Worm (Caenorhabditis elegans): ENCODE measurements around the gene ceh-14.

The ceh-14 gene

DNA sequence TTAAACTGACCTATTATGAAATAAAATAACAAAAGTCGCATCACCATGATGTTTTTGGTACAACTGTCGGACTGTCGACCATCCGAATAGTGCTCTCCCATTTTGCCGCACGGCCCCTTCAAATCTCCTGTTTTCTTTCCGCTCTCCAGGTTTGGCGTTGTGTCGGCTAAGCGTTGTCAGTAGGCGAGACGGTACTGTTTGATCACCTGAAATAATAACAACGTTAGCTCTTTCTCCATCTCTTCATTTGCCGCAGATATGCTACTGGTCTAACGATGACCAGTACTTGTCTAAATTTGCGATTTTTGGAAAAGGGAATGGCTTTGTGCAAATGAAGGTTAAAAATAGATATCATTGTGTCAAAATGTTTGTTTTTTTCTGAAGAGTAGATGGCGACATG, 13.0 kb downstream of the ceh-14 start, which contains the start of gene chts-1:
chts-1 (minus strand) TSS at position 101 of the 400 bp plus-strand sequence.
- TF ChIP-seq med-1 (GFP tag; optimal IDR thresholded peaks at IDR 0.05; ENCODE audit: insufficient read depth) (no peak), ref-1 (GFP tag; conservative IDR thresholded peaks at IDR 0.05) (no peak), ztf-29 (GFP tag; IDR thresholded peaks at IDR 0.05) (no peak), klf-2 (GFP tag; conservative IDR thresholded peaks at IDR 0.05) (no peak), ztf-23 (GFP tag; IDR thresholded peaks at IDR 0.05) (no peak), cog-1 (tag; optimal IDR thresholded peaks at IDR 0.05) (no peak), flt-1 (GFP tag; IDR thresholded peaks at IDR 0.05) (no peak), T22C8.4 (GFP tag; IDR thresholded peaks at IDR 0.05) (no peak), tab-1 (GFP tag; IDR thresholded peaks at IDR 0.05) (no peak)

DNA sequence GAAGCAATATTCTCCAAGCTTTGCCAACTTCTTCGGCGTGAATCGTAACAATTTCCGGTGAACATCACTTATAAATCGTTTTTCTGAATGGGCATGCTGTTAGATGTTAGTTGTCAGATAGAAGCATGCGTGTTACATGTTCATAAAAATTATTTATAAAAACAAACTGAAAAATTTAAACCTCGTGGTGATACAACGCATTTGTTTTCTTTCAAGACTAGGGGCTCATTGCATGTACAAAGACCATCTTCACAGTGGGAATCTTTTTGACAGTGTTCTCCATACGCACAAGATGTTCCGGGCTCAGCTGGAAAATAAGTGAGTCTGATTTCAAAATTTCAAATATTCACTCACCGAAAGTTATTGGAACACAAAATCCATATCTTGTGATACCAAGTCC, 19.8 kb downstream of the ceh-14 start:
- TF ChIP-seq ref-1 (GFP tag; conservative IDR thresholded peaks at IDR 0.05), result no peak
- no peak for TF ChIP-seq flt-1 (GFP tag; IDR thresholded peaks at IDR 0.05)
- TF ChIP-seq cog-1 (tag; optimal IDR thresholded peaks at IDR 0.05), result no peak
- TF ChIP-seq med-1 (GFP tag; optimal IDR thresholded peaks at IDR 0.05; ENCODE audit: insufficient read depth), result no peak
- TF ChIP-seq T22C8.4 (GFP tag; IDR thresholded peaks at IDR 0.05), result no peak
- no peak for TF ChIP-seq klf-2 (GFP tag; conservative IDR thresholded peaks at IDR 0.05)
- no peak for TF ChIP-seq ztf-23 (GFP tag; IDR thresholded peaks at IDR 0.05)
- no peak for TF ChIP-seq tab-1 (GFP tag; IDR thresholded peaks at IDR 0.05)
- no peak for TF ChIP-seq ztf-29 (GFP tag; IDR thresholded peaks at IDR 0.05)

DNA sequence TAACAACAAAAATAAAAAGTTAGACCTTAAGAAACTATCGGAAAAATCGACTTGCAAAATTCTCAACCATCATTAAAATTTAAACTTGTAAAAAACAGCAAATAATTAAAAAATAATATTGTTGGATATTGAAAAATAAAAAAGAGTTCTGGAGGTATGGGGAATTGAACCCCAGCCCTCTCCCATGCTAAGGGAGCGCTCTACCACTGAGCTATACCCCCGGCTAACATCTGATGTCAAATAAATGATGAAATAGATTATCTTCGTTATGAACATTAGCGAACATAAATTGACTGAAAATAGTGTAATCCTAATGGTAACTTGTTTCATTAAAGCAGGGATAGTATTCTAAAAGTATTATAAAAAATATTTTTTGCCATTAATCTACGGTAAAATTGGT, 25.4 kb downstream of the ceh-14 start:
- TF ChIP-seq cog-1 (tag; optimal IDR thresholded peaks at IDR 0.05), result no peak
- TF ChIP-seq klf-2 (GFP tag; conservative IDR thresholded peaks at IDR 0.05), result no peak
- no peak for TF ChIP-seq ztf-29 (GFP tag; IDR thresholded peaks at IDR 0.05)
- no peak for TF ChIP-seq ztf-23 (GFP tag; IDR thresholded peaks at IDR 0.05)
- no peak for TF ChIP-seq T22C8.4 (GFP tag; IDR thresholded peaks at IDR 0.05)
- TF ChIP-seq flt-1 (GFP tag; IDR thresholded peaks at IDR 0.05), result no peak; the same call in none of the 2 replicates
- TF ChIP-seq med-1 (GFP tag; optimal IDR thresholded peaks at IDR 0.05; ENCODE audit: insufficient read depth), result no peak
- no peak for TF ChIP-seq tab-1 (GFP tag; IDR thresholded peaks at IDR 0.05)
- TF ChIP-seq ref-1 (GFP tag; conservative IDR thresholded peaks at IDR 0.05), result no peak

DNA sequence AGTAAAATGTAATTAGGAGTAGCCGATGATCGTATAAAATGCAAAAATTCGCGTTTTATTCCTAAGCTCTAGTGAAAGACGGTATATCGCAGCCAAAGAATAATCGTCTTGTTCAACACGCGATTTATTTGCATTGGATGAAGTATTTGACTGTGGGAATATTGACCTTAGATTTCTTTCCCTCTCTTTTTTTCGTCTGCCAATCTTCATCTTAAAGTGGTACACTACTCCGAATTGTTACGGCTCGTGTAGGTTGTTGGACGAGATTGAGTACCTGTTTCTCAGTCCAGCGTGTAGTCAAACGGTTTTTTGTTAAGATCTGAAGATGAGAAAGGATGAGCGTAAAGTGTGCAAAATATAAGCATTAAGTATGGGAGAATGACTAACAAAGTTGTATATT, 26.0 kb downstream of the ceh-14 start, which contains the start of gene lgc-11:
lgc-11 (minus strand) TSS at position 101 of the 400 bp plus-strand sequence.
- TF ChIP-seq med-1 (GFP tag; optimal IDR thresholded peaks at IDR 0.05; ENCODE audit: insufficient read depth) (no peak), ztf-29 (GFP tag; IDR thresholded peaks at IDR 0.05) (no peak), ref-1 (GFP tag; conservative IDR thresholded peaks at IDR 0.05) (no peak), cog-1 (tag; optimal IDR thresholded peaks at IDR 0.05) (no peak), ztf-23 (GFP tag; IDR thresholded peaks at IDR 0.05) (no peak)

DNA sequence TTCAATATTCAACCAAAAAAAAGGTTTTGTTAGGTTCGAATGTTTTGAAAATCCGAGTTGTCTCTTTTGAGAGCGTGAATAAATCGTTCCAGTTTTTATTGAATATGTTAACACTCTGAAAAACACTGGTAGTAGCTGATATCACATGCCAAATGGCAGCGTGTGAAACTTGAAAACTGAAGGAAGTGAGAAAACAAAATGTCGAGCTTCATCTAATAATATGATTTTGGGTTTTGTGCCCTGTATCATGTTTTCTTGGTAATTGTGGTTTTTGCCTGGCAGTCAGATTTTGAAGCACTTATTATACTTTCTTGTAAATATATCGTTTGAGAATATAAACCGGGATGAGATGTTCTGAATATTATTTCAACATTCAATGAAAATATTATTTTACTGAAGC, 29.7 kb downstream of the ceh-14 start, which contains the start of gene F48E3.6:
F48E3.6 (minus strand) TSS at position 101 of the 400 bp plus-strand sequence.
- TF ChIP-seq T22C8.4 (GFP tag; IDR thresholded peaks at IDR 0.05) (no peak), med-1 (GFP tag; optimal IDR thresholded peaks at IDR 0.05; ENCODE audit: insufficient read depth) (no peak), flt-1 (GFP tag; IDR thresholded peaks at IDR 0.05) (no peak), ref-1 (GFP tag; conservative IDR thresholded peaks at IDR 0.05) (no peak), klf-2 (GFP tag; conservative IDR thresholded peaks at IDR 0.05) (no peak), ztf-23 (GFP tag; IDR thresholded peaks at IDR 0.05) (no peak), cog-1 (tag; optimal IDR thresholded peaks at IDR 0.05) (no peak), ztf-29 (GFP tag; IDR thresholded peaks at IDR 0.05) (no peak), tab-1 (GFP tag; IDR thresholded peaks at IDR 0.05) (no peak)

DNA sequence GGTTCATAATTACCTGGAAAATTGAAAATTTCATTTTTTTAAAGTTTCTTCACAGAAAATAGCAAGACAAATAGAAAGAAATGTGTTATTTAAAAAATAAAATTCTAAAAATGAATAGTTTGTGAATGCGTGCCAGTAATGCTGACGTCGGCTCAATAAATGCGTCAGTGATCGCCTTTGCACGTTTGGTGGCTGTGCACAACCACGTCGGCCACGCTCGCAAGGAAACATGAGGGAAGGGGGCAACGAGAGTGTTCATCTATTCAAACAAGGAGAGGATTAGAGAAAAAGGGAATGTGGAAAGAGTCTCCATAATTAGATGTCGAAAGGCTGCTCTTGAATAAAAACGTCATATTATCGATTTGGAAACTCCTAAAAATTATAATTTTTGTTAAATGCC, 31.6 kb downstream of the ceh-14 start, which contains the start of gene uggt-1:
uggt-1 (minus strand) TSS at position 13 of the 400 bp plus-strand sequence.
- no peak for TF ChIP-seq klf-2 (GFP tag; conservative IDR thresholded peaks at IDR 0.05)
- peak; percentile 72 for TF ChIP-seq flt-1 (GFP tag; IDR thresholded peaks at IDR 0.05)
- TF ChIP-seq T22C8.4 (GFP tag; IDR thresholded peaks at IDR 0.05), result no peak
- peak; percentile 78 for TF ChIP-seq cog-1 (tag; optimal IDR thresholded peaks at IDR 0.05)
- peak; percentile 57; the same call in 1 of the 2 replicates for TF ChIP-seq ztf-23 (GFP tag; IDR thresholded peaks at IDR 0.05)
- TF ChIP-seq med-1 (GFP tag; optimal IDR thresholded peaks at IDR 0.05; ENCODE audit: insufficient read depth), result peak; percentile 14
- TF ChIP-seq tab-1 (GFP tag; IDR thresholded peaks at IDR 0.05), result 0 out of 2 replicates have a peak, but pooled peaks have one; percentile 46

DNA sequence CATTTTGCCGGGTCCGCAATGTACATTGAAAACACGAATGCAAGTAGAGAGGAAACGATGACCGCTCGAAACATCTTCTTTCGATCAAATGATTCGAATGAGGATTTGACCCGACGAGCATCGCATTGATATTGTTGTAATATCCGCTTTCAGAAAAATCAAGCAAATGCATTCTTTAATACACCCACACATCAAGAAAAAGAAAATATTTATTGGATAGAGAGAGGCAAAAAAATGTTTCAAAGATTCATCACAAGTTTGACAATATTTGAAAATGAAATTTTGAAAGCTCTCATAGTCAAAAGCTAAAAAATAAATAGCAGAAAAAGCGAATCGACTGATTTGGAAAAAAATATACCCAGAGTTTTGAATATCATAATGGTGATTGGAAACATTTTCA, 37.0 kb downstream of the ceh-14 start, which contains the start of gene try-14:
try-14 (minus strand) TSS at position 101 of the 400 bp plus-strand sequence.
- TF ChIP-seq cog-1 (tag; optimal IDR thresholded peaks at IDR 0.05) (no peak), med-1 (GFP tag; optimal IDR thresholded peaks at IDR 0.05; ENCODE audit: insufficient read depth) (no peak), ztf-23 (GFP tag; IDR thresholded peaks at IDR 0.05) (no peak), ref-1 (GFP tag; conservative IDR thresholded peaks at IDR 0.05) (no peak), klf-2 (GFP tag; conservative IDR thresholded peaks at IDR 0.05) (no peak), ztf-29 (GFP tag; IDR thresholded peaks at IDR 0.05) (no peak), T22C8.4 (GFP tag; IDR thresholded peaks at IDR 0.05) (no peak), tab-1 (GFP tag; IDR thresholded peaks at IDR 0.05) (no peak), flt-1 (GFP tag; IDR thresholded peaks at IDR 0.05) (no peak)

DNA sequence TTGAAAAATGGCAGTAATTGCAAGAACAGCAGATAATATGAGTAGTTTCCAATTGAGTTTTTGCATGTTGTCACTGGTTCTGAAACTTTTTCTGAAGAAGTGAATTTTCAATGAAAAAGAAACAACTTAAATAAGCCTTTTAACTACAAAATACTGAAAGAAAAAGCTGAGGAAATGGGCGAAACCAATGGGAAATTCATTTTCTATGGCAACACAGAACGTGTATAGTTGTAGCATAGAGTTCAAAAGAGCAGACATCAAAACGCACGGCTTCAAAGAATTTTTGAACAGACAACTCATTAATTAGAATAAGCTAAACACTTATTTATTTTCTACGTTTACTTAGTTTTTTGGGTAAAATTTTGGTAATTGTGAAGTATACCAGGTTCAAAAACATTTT, 39.5 kb downstream of the ceh-14 start, which contains the start of gene F48E3.2:
F48E3.2 (minus strand) TSS at position 101 of the 400 bp plus-strand sequence.
- TF ChIP-seq tab-1 (GFP tag; IDR thresholded peaks at IDR 0.05) (no peak), ztf-29 (GFP tag; IDR thresholded peaks at IDR 0.05) (no peak), ztf-23 (GFP tag; IDR thresholded peaks at IDR 0.05) (no peak), ref-1 (GFP tag; conservative IDR thresholded peaks at IDR 0.05) (no peak)

DNA sequence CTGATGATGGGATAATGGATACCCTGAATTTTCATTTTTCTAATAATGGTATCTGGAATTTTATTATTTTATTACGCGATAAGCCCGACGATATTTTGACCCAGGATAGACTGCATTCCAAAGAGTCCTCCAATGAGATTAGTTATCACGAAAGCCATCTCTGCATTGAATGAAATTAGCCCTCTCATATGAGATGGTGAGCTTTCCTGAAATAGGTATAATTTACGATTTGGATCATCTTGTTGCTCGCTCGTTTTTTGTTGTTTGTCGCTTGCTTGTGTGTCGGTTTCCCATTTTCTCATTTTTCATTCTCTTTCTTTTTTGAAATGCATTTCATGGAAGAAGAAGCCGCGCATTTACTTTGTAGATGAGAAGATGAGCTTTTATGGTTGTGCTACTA, 41.0 kb downstream of the ceh-14 start:
- TF ChIP-seq ztf-29 (GFP tag; IDR thresholded peaks at IDR 0.05) (no peak), tab-1 (GFP tag; IDR thresholded peaks at IDR 0.05) (no peak), flt-1 (GFP tag; IDR thresholded peaks at IDR 0.05) (no peak), ref-1 (GFP tag; conservative IDR thresholded peaks at IDR 0.05) (no peak), klf-2 (GFP tag; conservative IDR thresholded peaks at IDR 0.05) (no peak), med-1 (GFP tag; optimal IDR thresholded peaks at IDR 0.05; ENCODE audit: insufficient read depth) (no peak), T22C8.4 (GFP tag; IDR thresholded peaks at IDR 0.05) (no peak), cog-1 (tag; optimal IDR thresholded peaks at IDR 0.05) (no peak)

DNA sequence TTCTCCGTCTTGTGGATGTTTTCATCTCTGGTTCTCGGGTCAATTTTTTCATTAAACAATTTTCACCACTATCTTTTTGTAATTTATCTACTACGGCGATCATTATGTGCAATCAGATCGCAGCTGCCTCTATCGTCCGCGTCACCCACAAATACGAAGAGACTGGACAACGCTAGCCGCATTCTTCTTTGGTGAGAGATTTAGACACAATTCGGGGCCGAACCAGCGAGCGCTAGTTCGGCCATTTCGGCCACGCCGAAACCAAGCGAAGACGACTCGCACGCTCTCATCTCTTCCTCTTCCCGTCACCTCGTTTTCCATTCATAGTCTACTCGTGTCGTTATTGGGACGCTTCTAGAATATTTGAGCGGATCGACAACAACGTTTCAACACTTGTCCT, 46.8 kb downstream of the ceh-14 start, which contains the start of gene gly-12:
gly-12 (plus strand) TSS at position 117 of the 400 bp plus-strand sequence.
- TF ChIP-seq ztf-29 (GFP tag; IDR thresholded peaks at IDR 0.05) (no peak), ztf-23 (GFP tag; IDR thresholded peaks at IDR 0.05) (no peak), tab-1 (GFP tag; IDR thresholded peaks at IDR 0.05) (no peak), med-1 (GFP tag; optimal IDR thresholded peaks at IDR 0.05; ENCODE audit: insufficient read depth) (no peak), T22C8.4 (GFP tag; IDR thresholded peaks at IDR 0.05) (no peak), ref-1 (GFP tag; conservative IDR thresholded peaks at IDR 0.05) (no peak), flt-1 (GFP tag; IDR thresholded peaks at IDR 0.05) (no peak), cog-1 (tag; optimal IDR thresholded peaks at IDR 0.05) (no peak), klf-2 (GFP tag; conservative IDR thresholded peaks at IDR 0.05) (no peak)

All from whole organism, midembryonic.